Worm (Caenorhabditis elegans) whole organism, L2 larva: ENCODE results near the gene hpl-2.

Experiments used
- C34F6.9 ChIP-seq: fragments of 150-350 bp; optimal IDR thresholded peaks from 2 replicates; lab custom pipeline; 2014; ENCODE audit warnings: missing biosample characterization, missing genetic modification characterization
- F13H6.1 ChIP-seq: sonication (generic microtip); optimal IDR thresholded peaks from 2 replicates; lab custom pipeline; 2016; ENCODE audit warnings: missing genetic modification characterization, missing compliant biosample characterization
- R02D3.7 ChIP-seq: fragments of 150-350 bp; optimal IDR thresholded peaks from 2 replicates; lab custom pipeline; 2014; ENCODE audit warnings: missing biosample characterization, missing genetic modification characterization
- ZK546.5 ChIP-seq: sonication (generic microtip); optimal IDR thresholded peaks from 2 replicates; lab custom pipeline; 2017; ENCODE audit warnings: missing biosample characterization, missing genetic modification characterization
- aly-2 ChIP-seq: fragments of 150-350 bp; optimal IDR thresholded peaks from 2 replicates; lab custom pipeline; 2014; ENCODE audit warnings: missing biosample characterization, missing genetic modification characterization
- blmp-1 ChIP-seq: sonication (generic microtip); optimal IDR thresholded peaks from 2 replicates; lab custom pipeline; 2017; ENCODE audit warnings: missing genetic modification characterization, mild to moderate bottlenecking, missing compliant biosample characterization, antibody characterized with exemption, moderate library complexity; ENCODE audit not compliant: insufficient read depth
- dmd-4 ChIP-seq: sonication (generic microtip); optimal IDR thresholded peaks from 2 replicates; lab custom pipeline; 2017; ENCODE audit warnings: missing biosample characterization, missing genetic modification characterization
- egl-27 ChIP-seq: sonication (generic microtip); optimal IDR thresholded peaks from 3 replicates; lab custom pipeline; 2017; ENCODE audit warnings: missing biosample characterization, missing genetic modification reagents, missing genetic modification characterization
- elt-1 ChIP-seq: fragments of 150-350 bp; optimal IDR thresholded peaks from 2 replicates; lab custom pipeline; 2014; ENCODE audit warnings: missing biosample characterization, missing genetic modification characterization
- elt-3 ChIP-seq: sonication (generic microtip); optimal IDR thresholded peaks from 2 replicates; lab custom pipeline; 2017; ENCODE audit warnings: missing biosample characterization, missing genetic modification characterization
- fos-1 ChIP-seq: fragments of 150-350 bp; optimal IDR thresholded peaks from 2 replicates; lab custom pipeline; 2014; ENCODE audit warnings: missing biosample characterization, missing genetic modification characterization
- gmeb-1 ChIP-seq: fragments of 150-350 bp; optimal IDR thresholded peaks from 2 replicates; lab custom pipeline; 2014; ENCODE audit warnings: missing biosample characterization, missing genetic modification characterization
- lin-13 ChIP-seq: fragments of 150-350 bp; optimal IDR thresholded peaks from 2 replicates; lab custom pipeline; 2014; ENCODE audit warnings: missing biosample characterization, missing genetic modification reagents, missing genetic modification characterization
- lin-39 ChIP-seq: fragments of 150-350 bp; optimal IDR thresholded peaks from 2 replicates; lab custom pipeline; 2014; ENCODE audit warnings: missing biosample characterization, missing genetic modification reagents, missing genetic modification characterization
- lsy-2 ChIP-seq, 2 experiments: fragments of 150-350 bp in 1 of 2; sonication (generic microtip) in 1 of 2; optimal IDR thresholded peaks; 2 replicates each; lab custom pipeline; 2014 to 2017; ENCODE audit warnings: missing biosample characterization in 2 of 2, missing genetic modification characterization in 2 of 2
- mab-5 ChIP-seq: fragments of 150-350 bp; optimal IDR thresholded peaks from 2 replicates; lab custom pipeline; 2014; ENCODE audit warnings: missing biosample characterization, missing genetic modification characterization
- nhr-10 ChIP-seq: sonication (generic microtip); optimal IDR thresholded peaks from 2 replicates; lab custom pipeline; 2017; ENCODE audit warnings: missing biosample characterization, missing genetic modification characterization
- nhr-21 ChIP-seq: fragments of 150-350 bp; optimal IDR thresholded peaks from 2 replicates; lab custom pipeline; 2014; ENCODE audit warnings: missing biosample characterization, missing genetic modification characterization
- nhr-237 ChIP-seq: fragments of 150-350 bp; optimal IDR thresholded peaks from 2 replicates; lab custom pipeline; 2014; ENCODE audit warnings: missing biosample characterization, missing genetic modification characterization
- nhr-25 ChIP-seq: fragments of 150-350 bp; sonication (generic microtip); optimal IDR thresholded peaks from 3 replicates; lab custom pipeline; 2014; ENCODE audit warnings: missing biosample characterization, missing genetic modification characterization
- nhr-6 ChIP-seq: fragments of 150-350 bp; optimal IDR thresholded peaks from 2 replicates; lab custom pipeline; 2014; ENCODE audit warnings: missing biosample characterization, missing genetic modification characterization
- nhr-77 ChIP-seq: fragments of 150-350 bp; optimal IDR thresholded peaks from 2 replicates; lab custom pipeline; 2014; ENCODE audit warnings: missing biosample characterization, missing genetic modification characterization
- peb-1 ChIP-seq: fragments of 150-350 bp; optimal IDR thresholded peaks from 2 replicates; lab custom pipeline; 2014; ENCODE audit warnings: missing biosample characterization, missing genetic modification characterization
- skn-1 ChIP-seq: sonication (generic microtip); optimal IDR thresholded peaks from 2 replicates; lab custom pipeline; 2017; ENCODE audit warnings: missing biosample characterization, missing genetic modification characterization
- sma-3 ChIP-seq: sonication (generic microtip); optimal IDR thresholded peaks from 2 replicates; lab custom pipeline; 2016; ENCODE audit warnings: missing genetic modification reagents, missing genetic modification characterization, missing compliant biosample characterization
- unc-39 ChIP-seq: fragments of 150-350 bp; optimal IDR thresholded peaks from 2 replicates; lab custom pipeline; 2014; ENCODE audit warnings: missing biosample characterization, missing genetic modification characterization
- unc-62 ChIP-seq: fragments of 150-350 bp; optimal IDR thresholded peaks from 2 replicates; lab custom pipeline; 2014; ENCODE audit warnings: missing biosample characterization, missing genetic modification reagents, missing genetic modification characterization
- ztf-1 ChIP-seq: fragments of 200-800 bp; sonication (Bioruptor generic); conservative IDR thresholded peaks from 2 replicates; pipeline ENCODE4 v1.3.6; 2022; ENCODE audit warnings: missing genetic modification characterization, missing compliant biosample characterization
- ztf-4 ChIP-seq: fragments of 150-350 bp; optimal IDR thresholded peaks from 2 replicates; lab custom pipeline; 2014; ENCODE audit warnings: missing biosample characterization, missing genetic modification characterization

The hpl-2 gene

DNA sequence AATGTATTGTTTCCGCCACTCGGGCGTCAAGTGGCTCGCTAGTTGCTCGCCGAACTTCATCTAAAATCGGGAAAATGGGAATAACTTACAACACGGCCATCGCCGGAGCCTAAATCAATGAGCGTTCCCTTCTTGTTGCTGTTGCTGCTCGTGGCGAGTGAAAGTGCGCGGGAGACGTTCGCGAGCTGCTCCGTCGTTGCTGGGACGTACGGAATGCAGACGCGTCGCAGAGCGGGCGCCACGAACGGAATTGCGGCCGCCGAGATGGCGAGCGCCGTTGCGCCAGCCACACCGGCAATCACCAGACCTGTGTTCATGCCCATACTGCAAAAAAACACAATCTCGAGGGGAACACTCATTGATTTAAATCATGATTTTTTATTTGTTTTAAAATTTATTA, 48.8 kb downstream of the hpl-2 start:
- TF ChIP-seq gmeb-1 (tag; lab: Kevin White, UChicago) (no peak), lsy-2 (tag; optimal IDR thresholded peaks at IDR 0.05; lab: Kevin White, UChicago) (no peak), ZK546.5 (tag; lab: Kevin White, UChicago) (no peak), nhr-77 (tag; lab: Kevin White, UChicago) (no peak), egl-27 (tag; lab: Kevin White, UChicago) (no peak), aly-2 (tag; lab: Kevin White, UChicago) (no peak), R02D3.7 (tag; lab: Kevin White, UChicago) (no peak), elt-3 (tag; lab: Kevin White, UChicago) (no peak), fos-1 (tag; lab: Kevin White, UChicago) (no peak), ztf-1 (GFP tag; lab: Robert Waterston, UW) (no peak), unc-62 (GFP tag; lab: Kevin White, UChicago) (no peak)

DNA sequence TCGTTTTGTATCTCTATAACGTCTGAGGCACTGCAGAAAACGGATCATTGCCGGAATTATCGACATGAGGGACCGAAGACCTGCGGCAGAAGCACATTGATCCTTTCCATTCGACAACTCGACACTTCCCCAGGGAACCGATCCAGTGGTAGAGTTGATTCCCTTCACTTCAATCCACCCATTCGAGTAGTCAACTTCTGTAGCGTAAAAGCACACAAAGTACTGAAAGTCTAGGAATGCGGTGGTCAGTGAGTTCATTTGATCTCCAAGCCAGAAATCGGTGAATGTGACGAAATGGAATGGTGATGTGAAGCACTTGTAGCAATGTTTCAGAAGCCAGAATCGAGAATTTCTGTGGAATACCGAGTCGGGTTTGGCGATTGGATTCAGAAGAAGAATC, 50.8 kb downstream of the hpl-2 start:
- TF ChIP-seq fos-1 (tag; lab: Kevin White, UChicago) (no peak), nhr-21 (no peak)
- TF ChIP-seq, all 48 proteins: peak for 0

DNA sequence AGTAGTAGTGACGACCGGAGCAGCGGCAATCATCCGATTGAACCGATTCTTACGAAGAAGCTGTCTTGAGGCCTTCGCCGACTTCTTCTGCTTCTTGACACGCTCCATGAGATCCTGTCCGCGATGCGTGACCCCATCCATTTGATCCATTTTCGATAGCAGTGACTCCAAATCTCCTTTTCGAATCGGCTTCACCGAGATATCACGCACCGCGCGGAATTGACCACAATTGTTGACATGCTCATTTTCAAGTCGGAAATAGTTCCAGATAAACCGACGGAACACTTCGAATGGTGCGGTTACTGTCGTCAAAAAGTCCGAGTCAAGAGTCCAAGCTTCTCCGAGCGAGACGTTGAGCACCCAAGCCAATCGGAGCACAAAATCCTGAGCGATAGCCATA, 51.5 kb downstream of the hpl-2 start:
- TF ChIP-seq ztf-4 (no peak), gmeb-1 (tag; lab: Kevin White, UChicago) (no peak), dmd-4 (tag; lab: Kevin White, UChicago) (no peak), nhr-25 (no peak), C34F6.9 (tag; lab: Kevin White, UChicago) (no peak), nhr-6 (tag; lab: Kevin White, UChicago) (no peak), blmp-1 (no peak), ZK546.5 (tag; lab: Kevin White, UChicago) (no peak), nhr-21 (no peak), aly-2 (tag; lab: Kevin White, UChicago) (no peak), unc-39 (tag; lab: Kevin White, UChicago) (no peak), nhr-10 (no peak), skn-1 (tag; lab: Kevin White, UChicago) (no peak), lin-39 (no peak), mab-5 (tag; lab: Kevin White, UChicago) (no peak), lin-13 (GFP tag; lab: Kevin White, UChicago) (no peak), F13H6.1 (tag; lab: Kevin White, UChicago) (no peak), unc-62 (GFP tag; lab: Kevin White, UChicago) (no peak)

DNA sequence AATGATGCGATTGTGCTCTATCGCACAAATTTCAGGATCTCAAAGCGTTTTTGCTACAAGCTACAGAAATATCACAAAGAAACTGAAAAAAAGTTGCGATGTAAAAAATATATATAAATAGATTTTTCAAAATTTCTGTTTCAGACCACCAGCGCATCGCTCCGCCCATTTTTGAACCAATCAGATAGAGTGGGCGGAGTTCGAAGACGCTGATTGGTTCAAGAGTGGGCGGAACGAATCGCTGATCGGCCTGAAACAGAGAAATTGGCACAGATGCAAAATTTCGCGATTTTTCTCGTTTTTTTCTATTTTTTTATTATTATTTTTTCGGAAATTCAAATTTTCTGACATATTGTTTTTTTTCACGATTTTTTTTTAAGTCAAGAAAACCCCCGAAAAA, 52.5 kb downstream of the hpl-2 start:
- no peak for TF ChIP-seq blmp-1
- no peak for TF ChIP-seq peb-1 (tag; lab: Kevin White, UChicago)
- no peak for TF ChIP-seq elt-1 (tag; lab: Kevin White, UChicago)
- TF ChIP-seq ztf-1 (GFP tag; lab: Robert Waterston, UW) = no peak
- no peak for TF ChIP-seq nhr-237 (tag; lab: Kevin White, UChicago)
- TF ChIP-seq sma-3 (GFP tag; lab: Kevin White, UChicago) = no peak
